Worm (Caenorhabditis elegans) whole organism, late embryonic: ENCODE data around the gene F35G2.1.

Experiments used
- Y22D7AL.16 ChIP-seq: sonication (generic microtip); optimal IDR thresholded peaks from 2 replicates; lab custom pipeline; 2016; ENCODE audit warnings: missing genetic modification characterization, missing compliant biosample characterization
- ama-1 ChIP-seq: fragments of 150-350 bp; optimal IDR thresholded peaks from 2 replicates; lab custom pipeline; 2014
- ceh-30 ChIP-seq: fragments of 150-350 bp; optimal IDR thresholded peaks from 2 replicates; lab custom pipeline; 2014; ENCODE audit warnings: missing biosample characterization, missing genetic modification characterization
- ceh-6 ChIP-seq: fragments of 200-800 bp; sonication (Bioruptor generic); optimal IDR thresholded peaks from 2 replicates; lab custom pipeline; 2018; ENCODE audit warnings: mild to moderate bottlenecking, missing genetic modification characterization, missing compliant biosample characterization
- dmd-4 ChIP-seq: sonication (generic microtip); optimal IDR thresholded peaks from 2 replicates; lab custom pipeline; 2016; ENCODE audit warnings: borderline replicate concordance, missing genetic modification characterization, missing compliant biosample characterization
- pha-4 ChIP-seq: fragments of 150-350 bp; optimal IDR thresholded peaks from 2 replicates; lab custom pipeline; 2018; ENCODE audit warnings: missing biosample characterization, missing genetic modification reagents, missing genetic modification characterization
- pqm-1 ChIP-seq: sonication (generic microtip); optimal IDR thresholded peaks from 2 replicates; lab custom pipeline; 2016; ENCODE audit warnings: missing genetic modification characterization, missing compliant biosample characterization
- rnt-1 ChIP-seq: sonication (generic microtip); optimal IDR thresholded peaks from 2 replicates; lab custom pipeline; 2016; ENCODE audit warnings: missing genetic modification characterization, missing compliant biosample characterization
- sox-4 ChIP-seq: sonication (generic microtip); optimal IDR thresholded peaks from 2 replicates; lab custom pipeline; 2017; ENCODE audit warnings: mild to moderate bottlenecking, missing genetic modification characterization, inconsistent platforms, missing compliant biosample characterization
- tbx-2 ChIP-seq: sonication (generic microtip); optimal IDR thresholded peaks from 2 replicates; lab custom pipeline; 2016; ENCODE audit warnings: missing genetic modification characterization, missing compliant biosample characterization
- unc-55 ChIP-seq: sonication (generic microtip); optimal IDR thresholded peaks from 2 replicates; lab custom pipeline; 2017; ENCODE audit warnings: missing biosample characterization, missing genetic modification reagents, missing genetic modification characterization
- unc-86 ChIP-seq: sonication (generic microtip); optimal IDR thresholded peaks from 2 replicates; lab custom pipeline; 2016; ENCODE audit warnings: missing genetic modification characterization, missing compliant biosample characterization

DNA sequence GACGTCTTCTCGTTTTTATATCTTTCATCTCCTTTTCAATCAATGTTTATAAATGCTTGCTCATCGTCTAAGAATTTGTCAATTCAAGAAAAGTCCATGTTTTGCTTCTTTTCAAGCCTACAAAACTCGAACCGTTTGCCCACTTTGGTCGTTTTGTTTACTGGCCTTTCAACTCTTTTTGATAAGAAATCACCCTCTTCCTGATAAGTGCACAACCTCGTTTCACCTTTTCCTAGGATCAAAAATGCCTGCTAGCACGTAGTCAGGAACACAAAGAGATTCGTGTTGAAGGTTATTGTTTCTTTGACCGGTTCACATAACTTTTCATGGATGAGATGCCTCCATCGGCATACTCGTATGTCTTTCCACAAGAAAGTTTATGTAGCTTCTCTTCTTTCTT is 6.4 kb upstream of the F35G2.1 start:
- TF ChIP-seq ceh-6 (GFP tag; lab: Kevin White, UChicago) (no peak), dmd-4 (tag; lab: Kevin White, UChicago) (no peak), ama-1 (no peak), Y22D7AL.16 (tag; lab: Kevin White, UChicago) (no peak), unc-55 (GFP tag; lab: Kevin White, UChicago) (no peak), pqm-1 (tag; lab: Kevin White, UChicago) (no peak), pha-4 (tag; lab: Kevin White, UChicago) (no peak), ceh-30 (tag; lab: Kevin White, UChicago) (no peak), unc-86 (no peak), sox-4 (tag; lab: Kevin White, UChicago) (no peak), tbx-2 (tag; lab: Kevin White, UChicago) (no peak), rnt-1 (no peak)
